Worm (Caenorhabditis elegans) whole organism, L1 larva: ENCODE data around the gene rml-3.

Experiments used
- C04F5.9 ChIP-seq: sonication (generic microtip); optimal IDR thresholded peaks from 2 replicates; lab custom pipeline; 2016; ENCODE audit warnings: missing genetic modification characterization, missing compliant biosample characterization
- C16A3.4 ChIP-seq: fragments of 150-350 bp; optimal IDR thresholded peaks from 2 replicates; lab custom pipeline; 2014; ENCODE audit warnings: missing biosample characterization, missing genetic modification characterization
- C34B4.2 ChIP-seq: sonication (generic microtip); optimal IDR thresholded peaks from 2 replicates; lab custom pipeline; 2017; ENCODE audit warnings: mild to moderate bottlenecking, missing genetic modification characterization, missing compliant biosample characterization
- F16B12.6 ChIP-seq: fragments of 150-350 bp; optimal IDR thresholded peaks from 2 replicates; lab custom pipeline; 2014; ENCODE audit warnings: missing biosample characterization, missing genetic modification characterization
- Y116A8C.19 ChIP-seq: sonication (generic microtip); optimal IDR thresholded peaks from 2 replicates; lab custom pipeline; 2016; ENCODE audit warnings: missing compliant biosample characterization, missing genetic modification characterization, borderline replicate concordance
- blmp-1 ChIP-seq: fragments of 150-350 bp; optimal IDR thresholded peaks from 2 replicates; lab custom pipeline; 2014; ENCODE audit warnings: missing biosample characterization, missing genetic modification characterization
- ceh-63 ChIP-seq: fragments of 200-800 bp; sonication (Bioruptor generic); optimal IDR thresholded peaks from 2 replicates; lab custom pipeline; 2018; ENCODE audit warnings: mild to moderate bottlenecking, missing genetic modification characterization, missing compliant biosample characterization
- dsc-1 ChIP-seq: sonication (generic microtip); optimal IDR thresholded peaks from 2 replicates; lab custom pipeline; 2016; ENCODE audit warnings: mild to moderate bottlenecking, missing genetic modification characterization, missing compliant biosample characterization
- efl-3 ChIP-seq: fragments of 200-800 bp; sonication (Bioruptor generic); optimal IDR thresholded peaks from 2 replicates; lab custom pipeline; 2018; ENCODE audit warnings: mild to moderate bottlenecking, missing genetic modification characterization, missing compliant biosample characterization
- egl-13 ChIP-seq: sonication (generic microtip); optimal IDR thresholded peaks from 2 replicates; lab custom pipeline; 2016; ENCODE audit warnings: missing genotype, missing genetic modification reagents, missing genetic modification characterization, missing compliant biosample characterization
- elt-2 ChIP-seq: sonication (generic microtip); optimal IDR thresholded peaks from 2 replicates; lab custom pipeline; 2016; ENCODE audit warnings: missing genetic modification characterization, mild to moderate bottlenecking, inconsistent platforms, missing compliant biosample characterization, missing genetic modification reagents
- fkh-10 ChIP-seq: sonication (generic microtip); optimal IDR thresholded peaks from 2 replicates; lab custom pipeline; 2017; ENCODE audit warnings: missing biosample characterization, missing genetic modification reagents, missing genetic modification characterization
- fkh-4 ChIP-seq: sonication (generic microtip); optimal IDR thresholded peaks from 2 replicates; lab custom pipeline; 2016; ENCODE audit warnings: missing compliant biosample characterization, missing genetic modification characterization, borderline replicate concordance
- fkh-8 ChIP-seq: sonication (generic microtip); optimal IDR thresholded peaks from 2 replicates; lab custom pipeline; 2016; ENCODE audit warnings: mild to moderate bottlenecking, missing genetic modification characterization, missing compliant biosample characterization
- fos-1 ChIP-seq: fragments of 150-350 bp; optimal IDR thresholded peaks from 2 replicates; lab custom pipeline; 2014; ENCODE audit warnings: missing biosample characterization, missing genetic modification characterization
- hlh-4 ChIP-seq: sonication (generic microtip); optimal IDR thresholded peaks from 2 replicates; lab custom pipeline; 2016; ENCODE audit warnings: mild to moderate bottlenecking, missing genetic modification characterization, missing compliant biosample characterization
- hpl-2 ChIP-seq: fragments of 150-350 bp; optimal IDR thresholded peaks from 2 replicates; lab custom pipeline; 2014; ENCODE audit warnings: missing biosample characterization, missing genetic modification reagents, missing genetic modification characterization
- lin-14 ChIP-seq: fragments of 200-800 bp; sonication (Bioruptor generic); optimal IDR thresholded peaks from 2 replicates; lab custom pipeline; 2018; ENCODE audit warnings: mild to moderate bottlenecking, missing genetic modification characterization, moderate library complexity, missing compliant biosample characterization
- lin-15B ChIP-seq: fragments of 150-350 bp; sonication (generic microtip); optimal IDR thresholded peaks from 3 replicates; lab custom pipeline; 2014; ENCODE audit warnings: missing biosample characterization, missing genetic modification characterization
- lin-35 ChIP-seq, 2 experiments: fragments of 150-350 bp; optimal IDR thresholded peaks; 2 replicates each; lab custom pipeline; 2014; ENCODE audit warnings: missing biosample characterization in 2 of 2, missing genetic modification characterization in 2 of 2, missing genetic modification reagents in 2 of 2
- lin-39 ChIP-seq: fragments of 150-350 bp; optimal IDR thresholded peaks from 2 replicates; lab custom pipeline; 2014; ENCODE audit warnings: missing biosample characterization, missing genetic modification reagents, missing genetic modification characterization
- lsy-2 ChIP-seq, 2 experiments: fragments of 150-350 bp; optimal IDR thresholded peaks; 2 replicates each; lab custom pipeline; 2014; ENCODE audit warnings: missing biosample characterization in 2 of 2, missing genetic modification characterization in 2 of 2
- mdl-1 ChIP-seq, 2 experiments: fragments of 150-350 bp; optimal IDR thresholded peaks; 2 replicates each; lab custom pipeline; 2014 to 2017; ENCODE audit warnings: missing biosample characterization in 2 of 2, missing genetic modification characterization in 2 of 2, inconsistent platforms in 1 of 2
- mef-2 ChIP-seq: fragments of 150-350 bp; optimal IDR thresholded peaks from 2 replicates; lab custom pipeline; 2014; ENCODE audit warnings: missing biosample characterization, missing genetic modification characterization
- mep-1 ChIP-seq: fragments of 150-350 bp; optimal IDR thresholded peaks from 2 replicates; lab custom pipeline; 2014; ENCODE audit warnings: missing biosample characterization, missing genetic modification characterization
- nhr-12 ChIP-seq: sonication (generic microtip); optimal IDR thresholded peaks from 2 replicates; lab custom pipeline; 2017; ENCODE audit warnings: missing biosample characterization, missing genetic modification characterization
- nhr-19 ChIP-seq: fragments of 200-800 bp; sonication (Bioruptor generic); conservative IDR thresholded peaks from 2 replicates; pipeline ENCODE4 v1.3.6; 2022; ENCODE audit warnings: missing genetic modification characterization, missing compliant biosample characterization
- nhr-20 ChIP-seq: sonication (generic microtip); optimal IDR thresholded peaks from 2 replicates; lab custom pipeline; 2016; ENCODE audit warnings: mild to moderate bottlenecking, missing genetic modification characterization, missing compliant biosample characterization
- nhr-28 ChIP-seq: fragments of 150-350 bp; optimal IDR thresholded peaks from 2 replicates; lab custom pipeline; 2014; ENCODE audit warnings: missing biosample characterization, missing genetic modification characterization
- nhr-47 ChIP-seq: sonication (generic microtip); optimal IDR thresholded peaks from 2 replicates; lab custom pipeline; 2016; ENCODE audit warnings: mild to moderate bottlenecking, missing genetic modification characterization, moderate library complexity, missing compliant biosample characterization
- nhr-71 ChIP-seq: sonication (generic microtip); optimal IDR thresholded peaks from 2 replicates; lab custom pipeline; 2016; ENCODE audit warnings: mild to moderate bottlenecking, missing genetic modification characterization, moderate library complexity, missing compliant biosample characterization
- nhr-76 ChIP-seq: sonication (generic microtip); optimal IDR thresholded peaks from 2 replicates; lab custom pipeline; 2017; ENCODE audit warnings: missing biosample characterization, missing genetic modification characterization
- nhr-77 ChIP-seq: fragments of 150-350 bp; optimal IDR thresholded peaks from 2 replicates; lab custom pipeline; 2014; ENCODE audit warnings: missing biosample characterization, missing genetic modification characterization
- nhr-85 ChIP-seq: sonication (generic microtip); peaks from one replicate; lab custom pipeline; 2016; ENCODE audit warnings: missing genetic modification characterization, inconsistent platforms, missing compliant biosample characterization
- nhr-90 ChIP-seq: sonication (generic microtip); optimal IDR thresholded peaks from 2 replicates; lab custom pipeline; 2016; ENCODE audit warnings: mild to moderate bottlenecking, missing genetic modification characterization, missing compliant biosample characterization; ENCODE audit not compliant: poor library complexity
- pag-3 ChIP-seq: sonication (generic microtip); optimal IDR thresholded peaks from 2 replicates; lab custom pipeline; 2017; ENCODE audit warnings: missing genetic modification characterization, mild to moderate bottlenecking, missing compliant biosample characterization, antibody characterized with exemption, borderline replicate concordance; ENCODE audit not compliant: insufficient read depth
- rnt-1 ChIP-seq: sonication (generic microtip); optimal IDR thresholded peaks from 2 replicates; lab custom pipeline; 2016; ENCODE audit warnings: mild to moderate bottlenecking, missing genetic modification characterization, moderate library complexity, missing compliant biosample characterization
- skn-1 ChIP-seq: fragments of 150-350 bp; optimal IDR thresholded peaks from 2 replicates; lab custom pipeline; 2014; ENCODE audit warnings: missing biosample characterization, missing genetic modification characterization
- snpc-4 ChIP-seq: fragments of 150-350 bp; optimal IDR thresholded peaks from 2 replicates; lab custom pipeline; 2014; ENCODE audit warnings: missing biosample characterization, missing genetic modification characterization
- snu-23 ChIP-seq: sonication (generic microtip); optimal IDR thresholded peaks from 2 replicates; lab custom pipeline; 2016; ENCODE audit warnings: missing genetic modification characterization, missing compliant biosample characterization
- sptf-1 ChIP-seq: fragments of 150-350 bp; optimal IDR thresholded peaks from 2 replicates; lab custom pipeline; 2014; ENCODE audit warnings: missing biosample characterization, missing genetic modification characterization
- sup-37 ChIP-seq: fragments of 200-800 bp; sonication (Bioruptor generic); optimal IDR thresholded peaks from 2 replicates; lab custom pipeline; 2018; ENCODE audit warnings: mild to moderate bottlenecking, missing genetic modification characterization, missing compliant biosample characterization
- tbx-2 ChIP-seq: sonication (generic microtip); optimal IDR thresholded peaks from 2 replicates; lab custom pipeline; 2016; ENCODE audit warnings: missing genetic modification characterization, missing compliant biosample characterization
- unc-86 ChIP-seq: sonication (generic microtip); optimal IDR thresholded peaks from 2 replicates; lab custom pipeline; 2016; ENCODE audit warnings: missing genetic modification characterization, missing compliant biosample characterization
- unc-98 ChIP-seq: fragments of 200-800 bp; sonication (Bioruptor generic); IDR thresholded peaks from 2 replicates; pipeline ENCODE4 v1.3.6; 2022; ENCODE audit warnings: missing genetic modification characterization, missing compliant biosample characterization
- vab-15 ChIP-seq: sonication (generic microtip); optimal IDR thresholded peaks from 2 replicates; lab custom pipeline; 2017; ENCODE audit warnings: missing genotype, mild to moderate bottlenecking, missing genetic modification characterization, missing compliant biosample characterization
- zip-4 ChIP-seq: fragments of 200-800 bp; sonication (Bioruptor generic); optimal IDR thresholded peaks from 2 replicates; lab custom pipeline; 2018; ENCODE audit warnings: mild to moderate bottlenecking, missing genetic modification characterization, moderate library complexity, missing compliant biosample characterization
- ztf-11 ChIP-seq, 2 experiments: sonication (generic microtip); optimal IDR thresholded peaks; 2 replicates each; lab custom pipeline; 2016 to 2017; ENCODE audit warnings: missing genetic modification characterization in 2 of 2, missing biosample characterization in 1 of 2, missing compliant biosample characterization in 1 of 2

rml-3 gene

DNA sequence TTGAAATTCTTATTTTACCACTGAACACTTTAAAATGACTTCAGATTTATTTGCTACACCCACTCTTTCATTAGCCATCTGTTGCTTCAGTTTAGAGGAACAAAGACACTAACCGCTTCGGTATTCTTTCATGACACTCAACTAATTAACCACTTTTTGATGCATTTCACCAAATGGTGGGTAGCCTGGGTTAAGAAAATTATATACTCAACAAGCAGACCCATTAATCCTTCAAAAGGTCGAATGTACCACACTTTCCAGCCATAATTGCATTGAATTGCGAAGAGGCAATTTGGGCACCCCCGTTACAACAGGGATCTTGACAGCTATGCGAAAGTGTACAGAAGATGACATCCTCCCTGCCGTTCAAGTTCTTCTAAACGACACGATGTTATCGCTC is 19.5 kb upstream of the rml-3 start:
- TF ChIP-seq hpl-2 (GFP tag; lab: Kevin White, UChicago) (no peak), nhr-90 (tag; lab: Kevin White, UChicago) (no peak), ztf-11 (tag; optimal IDR thresholded peaks at IDR 0.05; lab: Kevin White, UChicago) (peak in 1 of 2 experiments; percentile 22), unc-86 (tag; lab: Kevin White, UChicago) (no peak), blmp-1 (peak; percentile 20), snu-23 (GFP tag; lab: Kevin White, UChicago) (no peak), C16A3.4 (tag; lab: Kevin White, UChicago) (no peak), lsy-2 (tag; optimal IDR thresholded peaks at IDR 0.05; lab: Kevin White, UChicago) (no peak)

DNA sequence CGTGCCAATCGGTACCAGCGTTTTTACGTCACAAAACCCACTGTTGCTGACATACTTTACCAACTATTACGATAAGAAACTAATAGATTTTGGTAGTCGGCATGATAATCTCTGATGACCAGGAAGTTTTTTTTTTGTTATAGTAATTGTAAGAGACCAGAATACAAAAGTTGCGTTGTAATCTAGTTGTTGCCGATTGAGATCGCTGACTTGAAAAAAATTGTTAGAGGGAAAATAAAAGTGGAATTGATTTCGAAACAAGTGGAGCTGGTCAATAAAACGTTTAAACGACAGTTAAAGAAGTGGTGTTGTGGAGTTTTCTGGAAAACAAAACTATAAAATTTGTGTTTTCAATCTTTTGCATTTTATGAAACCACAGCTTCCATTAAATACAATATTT is 18.1 kb upstream of the rml-3 start:
- TF ChIP-seq lin-35 (GFP tag; optimal IDR thresholded peaks at IDR 0.05; lab: Kevin White, UChicago) (peak in 1 of 2 experiments; percentile 7), dsc-1 (tag; lab: Kevin White, UChicago) (no peak), unc-86 (tag; lab: Kevin White, UChicago) (no peak), nhr-28 (no peak)
- TF ChIP-seq, all 84 proteins: peak for 1

DNA sequence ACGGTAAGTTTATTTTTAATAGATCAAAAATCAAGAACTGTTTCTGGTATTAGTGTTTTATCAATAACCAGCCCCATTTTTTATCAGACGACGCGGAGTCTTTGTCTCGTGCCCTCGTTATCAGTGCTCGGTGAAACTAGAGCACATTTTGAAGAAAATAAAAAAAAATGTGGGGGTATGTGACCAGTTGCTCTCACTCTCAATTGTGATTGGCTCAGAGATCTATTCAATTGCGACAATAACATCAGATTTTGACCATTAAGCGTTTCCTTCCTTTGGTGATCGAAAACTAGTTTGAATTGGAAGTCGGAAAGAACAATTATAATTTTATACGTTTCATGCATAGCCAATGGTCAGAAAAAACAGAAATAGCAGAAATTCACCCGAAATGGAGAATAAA is 17.6 kb upstream of the rml-3 start:
- TF ChIP-seq lin-14 (GFP tag; lab: Kevin White, UChicago): peak; percentile 42
- TF ChIP-seq Y116A8C.19 (tag; lab: Kevin White, UChicago): no peak
- TF ChIP-seq fkh-8 (tag; lab: Kevin White, UChicago): no peak
- no peak for TF ChIP-seq nhr-28
- TF ChIP-seq elt-2 (tag; lab: Kevin White, UChicago): peak; percentile 78
- TF ChIP-seq lin-39 (tag; lab: Kevin White, UChicago): no peak
- no peak for TF ChIP-seq hpl-2 (GFP tag; lab: Kevin White, UChicago)
- TF ChIP-seq efl-3 (GFP tag; lab: Kevin White, UChicago): no peak
- TF ChIP-seq fos-1 (tag; lab: Kevin White, UChicago): peak; percentile 9
- TF ChIP-seq nhr-76 (tag; lab: Kevin White, UChicago): no peak
- TF ChIP-seq nhr-77: no peak
- TF ChIP-seq zip-4 (GFP tag; lab: Kevin White, UChicago): no peak
- peak; percentile 11; the same call in 1 of the 2 replicates for TF ChIP-seq nhr-19 (GFP tag; lab: Robert Waterston, UW)
- TF ChIP-seq C16A3.4 (tag; lab: Kevin White, UChicago): no peak
- TF ChIP-seq sup-37 (GFP tag; lab: Kevin White, UChicago): no peak
- TF ChIP-seq ceh-63: no peak
- peak; percentile 47 for TF ChIP-seq rnt-1
- no peak for TF ChIP-seq mep-1 (tag; lab: Kevin White, UChicago)
- TF ChIP-seq fkh-4 (tag; lab: Kevin White, UChicago): no peak
- no peak for TF ChIP-seq unc-98 (GFP tag; lab: Robert Waterston, UW)
- TF ChIP-seq snu-23 (GFP tag; lab: Kevin White, UChicago): peak; percentile 3
- TF ChIP-seq nhr-71 (tag; lab: Kevin White, UChicago): peak; percentile 50
- no peak for TF ChIP-seq mef-2 (tag; lab: Kevin White, UChicago)
- TF ChIP-seq mdl-1 (tag; optimal IDR thresholded peaks at IDR 0.05; lab: Kevin White, UChicago): peak in 1 of 2 experiments; percentile 60
- TF ChIP-seq nhr-47 (tag; lab: Kevin White, UChicago): no peak
- TF ChIP-seq tbx-2 (tag; lab: Kevin White, UChicago): no peak
- no peak for TF ChIP-seq nhr-90 (tag; lab: Kevin White, UChicago)
- no peak for TF ChIP-seq egl-13
- no peak for TF ChIP-seq fkh-10
- no peak for TF ChIP-seq snpc-4 (tag; lab: Kevin White, UChicago)
- peak; percentile 73 for TF ChIP-seq nhr-20 (tag; lab: Kevin White, UChicago)
- TF ChIP-seq lin-15B: no peak
- no peak for TF ChIP-seq sptf-1 (tag; lab: Kevin White, UChicago)
- no peak for TF ChIP-seq vab-15 (tag; lab: Kevin White, UChicago)
- no peak for TF ChIP-seq skn-1
- no peak for TF ChIP-seq nhr-85 (tag; lab: Kevin White, UChicago)
- TF ChIP-seq dsc-1 (tag; lab: Kevin White, UChicago): no peak
- TF ChIP-seq hlh-4 (tag; lab: Kevin White, UChicago): no peak
- no peak for TF ChIP-seq F16B12.6
- TF ChIP-seq pag-3 (tag; lab: Kevin White, UChicago): no peak
- TF ChIP-seq nhr-12 (tag; lab: Kevin White, UChicago): no peak
- no peak for TF ChIP-seq C04F5.9 (tag; lab: Kevin White, UChicago)
- no peak for TF ChIP-seq ztf-11 (tag; optimal IDR thresholded peaks at IDR 0.05; lab: Kevin White, UChicago)
- TF ChIP-seq C34B4.2 (tag; lab: Kevin White, UChicago): no peak
